Worm (Caenorhabditis elegans) whole organism, young adult: Measurements from ENCODE around the gene Y59A8B.12.

ENCODE experiments used
- F10E7.11 ChIP-seq: sonication (generic microtip); optimal IDR thresholded peaks from 2 replicates; lab custom pipeline; 2017; ENCODE audit warnings: mild to moderate bottlenecking, missing genetic modification characterization, moderate library complexity, missing compliant biosample characterization
- Y56A3A.18 ChIP-seq: fragments of 200-800 bp; sonication (Bioruptor generic); IDR thresholded peaks from 2 replicates; pipeline ENCODE4 v1.3.6; 2022; ENCODE audit warnings: missing genetic modification reagents, missing genetic modification characterization, missing compliant biosample characterization
- Y95B8A.8 ChIP-seq: fragments of 200-800 bp; sonication (Bioruptor generic); IDR thresholded peaks from 2 replicates; pipeline ENCODE4 v1.3.6; 2022; ENCODE audit warnings: missing genetic modification reagents, missing genetic modification characterization, missing compliant biosample characterization
- lsl-1 ChIP-seq: fragments of 200-800 bp; sonication (Bioruptor generic); optimal IDR thresholded peaks from 2 replicates; lab custom pipeline; 2018; ENCODE audit warnings: mild to moderate bottlenecking, missing genetic modification characterization, moderate library complexity, missing compliant biosample characterization
- tbx-9 ChIP-seq: sonication (generic microtip); optimal IDR thresholded peaks from 2 replicates; lab custom pipeline; 2016; ENCODE audit warnings: borderline replicate concordance, missing genetic modification characterization, inconsistent platforms, missing compliant biosample characterization

DNA sequence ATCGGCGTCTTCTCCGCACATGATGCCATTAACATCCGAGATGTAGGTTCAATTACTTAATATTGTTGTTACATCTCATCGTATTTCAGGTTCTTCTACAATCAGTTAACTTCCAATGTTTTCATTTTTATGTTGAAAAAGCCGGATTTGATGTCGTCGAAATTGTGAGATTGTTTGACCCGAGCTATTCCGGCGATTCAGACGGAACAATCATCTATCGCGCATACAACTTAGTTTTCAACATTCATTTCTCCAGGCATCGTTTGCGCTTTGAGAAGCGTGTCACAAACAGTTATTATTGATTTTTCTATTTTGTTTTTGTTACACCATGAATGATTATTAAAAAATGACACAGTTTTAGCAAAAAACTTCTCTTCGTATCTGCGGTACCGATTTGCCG, 42.5 kb upstream of the Y59A8B.12 start:
- no peak for TF ChIP-seq Y56A3A.18
- no peak for TF ChIP-seq Y95B8A.8 (GFP tag; lab: Robert Waterston, UW)
- TF ChIP-seq F10E7.11 (tag; lab: Kevin White, UChicago) = no peak
- TF ChIP-seq lsl-1 (GFP tag; lab: Kevin White, UChicago) = no peak
- TF ChIP-seq tbx-9 (tag; lab: Kevin White, UChicago) = no peak
